Fruit fly (Drosophila melanogaster) whole organism, wandering third instar larva: ENCODE data around the gene CG11076.
A peak's percentile ranks its signal among the peaks of the same experiment; 100 is the strongest.

Experiments
- Abd-B ChIP-seq: fragments of >200 bp; optimal IDR thresholded peaks from 2 replicates; lab custom pipeline; 2017; ENCODE audit warnings: missing biosample characterization, missing genetic modification characterization
- CG32264 ChIP-seq: fragments of 200-800 bp; sonication (Bioruptor generic); optimal IDR thresholded peaks from 2 replicates; lab custom pipeline; 2016; ENCODE audit warnings: missing biosample characterization, missing genetic modification characterization
- CG9705 ChIP-seq: fragments of 200-800 bp; sonication (Bioruptor generic); optimal IDR thresholded peaks from 2 replicates; lab custom pipeline; 2018; ENCODE audit warnings: missing biosample characterization, mild to moderate bottlenecking, missing genetic modification characterization
- CrebA ChIP-seq: fragments of 200-800 bp; sonication (Bioruptor generic); optimal IDR thresholded peaks from 2 replicates; lab custom pipeline; 2016; ENCODE audit warnings: missing biosample characterization, mild to moderate bottlenecking, missing genetic modification characterization, borderline replicate concordance
- Dfd ChIP-seq: fragments of >200 bp; optimal IDR thresholded peaks from 2 replicates; lab custom pipeline; 2017; ENCODE audit warnings: missing biosample characterization, missing genetic modification characterization
- Dif ChIP-seq: fragments of 200-275, 200-300 bp; sonication (Bioruptor generic); optimal IDR thresholded peaks from 2 replicates; lab custom pipeline; 2018; ENCODE audit warnings: missing biosample characterization, missing genetic modification characterization; ENCODE audit not compliant: partially characterized antibody
- GATAd ChIP-seq: sonication (Bioruptor generic); optimal IDR thresholded peaks from 2 replicates; lab custom pipeline; 2016; ENCODE audit warnings: missing biosample characterization, missing genetic modification characterization
- HLH106 ChIP-seq: fragments of 200-800 bp; optimal IDR thresholded peaks from 3 replicates; lab custom pipeline; 2019; ENCODE audit warnings: missing biosample characterization, mild to moderate bottlenecking, missing genetic modification characterization, moderate library complexity
- Hnf4 ChIP-seq: fragments of 200-800 bp; sonication (Bioruptor generic); optimal IDR thresholded peaks from 2 replicates; lab custom pipeline; 2016; ENCODE audit warnings: missing biosample characterization, mild to moderate bottlenecking, missing genetic modification characterization
- Hr78 ChIP-seq: fragments of >200 bp; optimal IDR thresholded peaks from 2 replicates; lab custom pipeline; 2017; ENCODE audit warnings: missing biosample characterization, missing genetic modification characterization
- Hr83 ChIP-seq: fragments of 200-300 bp; sonication (Bioruptor generic); optimal IDR thresholded peaks from 2 replicates; lab custom pipeline; 2016; ENCODE audit warnings: missing biosample characterization, mild to moderate bottlenecking, missing genetic modification characterization, moderate library complexity; ENCODE audit not compliant: poor library complexity, severe bottlenecking
- Jra ChIP-seq: sonication (Bioruptor generic); optimal IDR thresholded peaks from 2 replicates; lab custom pipeline; 2016; ENCODE audit warnings: missing biosample characterization, missing genetic modification characterization
- Mio ChIP-seq: sonication (Bioruptor generic); optimal IDR thresholded peaks from 2 replicates; lab custom pipeline; 2016; ENCODE audit warnings: missing biosample characterization, missing genetic modification characterization
- Myc ChIP-seq: fragments of >200 bp; optimal IDR thresholded peaks from 2 replicates; lab custom pipeline; 2017
- N ChIP-seq: fragments of >200 bp; optimal IDR thresholded peaks from 2 replicates; lab custom pipeline; 2018; ENCODE audit warnings: missing biosample characterization, missing external identifiers, missing genetic modification characterization
- OdsH ChIP-seq: fragments of 200-800 bp; sonication (Bioruptor generic); optimal IDR thresholded peaks from 2 replicates; lab custom pipeline; 2016; ENCODE audit warnings: missing biosample characterization, mild to moderate bottlenecking, missing genetic modification characterization
- Rel ChIP-seq, 2 experiments: fragments of 200-800 bp; sonication (Bioruptor generic) in 1 of 2; optimal IDR thresholded peaks; 2 replicates in 1 of 2; 3 replicates in 1 of 2; lab custom pipeline; 2016 to 2019; ENCODE audit warnings: mild to moderate bottlenecking in 2 of 2, missing biosample characterization in 2 of 2, missing genetic modification characterization in 2 of 2, moderate library complexity in 1 of 2
- Sp1 ChIP-seq: fragments of 200-800 bp; sonication (Bioruptor generic); optimal IDR thresholded peaks from 3 replicates; lab custom pipeline; 2019; ENCODE audit warnings: missing biosample characterization, mild to moderate bottlenecking, missing genetic modification characterization, moderate library complexity
- Vsx2 ChIP-seq: fragments of 200-300, 225-300 bp; sonication (Bioruptor generic); optimal IDR thresholded peaks from 2 replicates; lab custom pipeline; 2018; ENCODE audit warnings: missing biosample characterization, missing genetic modification characterization; ENCODE audit not compliant: partially characterized antibody
- br ChIP-seq: fragments of 200-800 bp; sonication (Bioruptor generic); optimal IDR thresholded peaks from 2 replicates; lab custom pipeline; 2016; ENCODE audit warnings: missing biosample characterization, missing genetic modification characterization
- brk ChIP-seq: fragments of 200-800 bp; sonication (Bioruptor generic); optimal IDR thresholded peaks from 2 replicates; lab custom pipeline; 2016; ENCODE audit warnings: missing biosample characterization, mild to moderate bottlenecking, missing genetic modification characterization
- dl ChIP-seq, 2 experiments: fragments of 175-275, 200-275 bp in 1 of 2; fragments of 200-275 bp in 1 of 2; sonication (Bioruptor generic); optimal IDR thresholded peaks; lab custom pipeline; 2018; ENCODE audit warnings: mild to moderate bottlenecking in 2 of 2, missing biosample characterization in 2 of 2, missing genetic modification characterization in 2 of 2, moderate library complexity in 2 of 2; ENCODE audit not compliant: partially characterized antibody in 2 of 2, insufficient read depth in 1 of 2
- dmrt93B ChIP-seq: fragments of 200-800 bp; sonication (Bioruptor generic); optimal IDR thresholded peaks from 2 replicates; lab custom pipeline; 2018; ENCODE audit warnings: missing biosample characterization, mild to moderate bottlenecking, missing genetic modification characterization
- dsf ChIP-seq: sonication (Bioruptor generic); optimal IDR thresholded peaks from 2 replicates; lab custom pipeline; 2016; ENCODE audit warnings: missing biosample characterization, missing genetic modification characterization, borderline replicate concordance
- ey ChIP-seq: fragments of 200-800 bp; sonication (Bioruptor generic); optimal IDR thresholded peaks from 2 replicates; lab custom pipeline; 2016; ENCODE audit warnings: missing biosample characterization, missing genetic modification characterization
- foxo ChIP-seq, 2 experiments: fragments of 200-800 bp; sonication (Bioruptor generic); optimal IDR thresholded peaks; 2 replicates in 1 of 2; 3 replicates in 1 of 2; lab custom pipeline; 2016 to 2017; ENCODE audit warnings: missing biosample characterization in 2 of 2, missing genetic modification characterization in 2 of 2
- fru ChIP-seq: fragments of 200-800 bp; sonication (Bioruptor generic); optimal IDR thresholded peaks from 3 replicates; lab custom pipeline; 2016; ENCODE audit warnings: missing biosample characterization, mild to moderate bottlenecking, missing genetic modification characterization
- h ChIP-seq: fragments of 200-800 bp; sonication (Bioruptor generic); optimal IDR thresholded peaks from 3 replicates; lab custom pipeline; 2016; ENCODE audit warnings: missing biosample characterization, mild to moderate bottlenecking, missing genetic modification characterization
- jim ChIP-seq: fragments of 175-275, 200-325 bp; sonication (Bioruptor generic); optimal IDR thresholded peaks from 2 replicates; lab custom pipeline; 2016; ENCODE audit warnings: missing biosample characterization, mild to moderate bottlenecking, missing genetic modification characterization
- lola ChIP-seq: fragments of >200 bp; optimal IDR thresholded peaks from 2 replicates; lab custom pipeline; 2017; ENCODE audit warnings: missing biosample characterization, missing genetic modification characterization
- pan ChIP-seq: fragments of >200 bp; optimal IDR thresholded peaks from 2 replicates; lab custom pipeline; 2017
- psq ChIP-seq: fragments of 200-800 bp; sonication (Bioruptor generic); optimal IDR thresholded peaks from 3 replicates; lab custom pipeline; 2017; ENCODE audit warnings: missing biosample characterization, mild to moderate bottlenecking, missing genetic modification characterization, moderate library complexity
- rgr ChIP-seq: fragments of 200-800 bp; sonication (Bioruptor generic); optimal IDR thresholded peaks from 3 replicates; lab custom pipeline; 2016; ENCODE audit warnings: missing biosample characterization, mild to moderate bottlenecking, missing genetic modification characterization
- sage ChIP-seq: fragments of 200-800 bp; sonication (Bioruptor generic); optimal IDR thresholded peaks from 2 replicates; lab custom pipeline; 2016; ENCODE audit warnings: missing biosample characterization, mild to moderate bottlenecking, missing genetic modification characterization
- sv ChIP-seq: fragments of 200-800 bp; sonication (Bioruptor generic); optimal IDR thresholded peaks from 3 replicates; lab custom pipeline; 2016; ENCODE audit warnings: missing biosample characterization, missing genetic modification characterization
- tai ChIP-seq: sonication (Bioruptor generic); optimal IDR thresholded peaks from 2 replicates; lab custom pipeline; 2016; ENCODE audit warnings: missing biosample characterization, missing genetic modification characterization
- usp ChIP-seq: fragments of >200 bp; optimal IDR thresholded peaks from 2 replicates; lab custom pipeline; 2017; ENCODE audit warnings: missing biosample characterization, missing genetic modification characterization
- woc ChIP-seq: sonication (Bioruptor generic); optimal IDR thresholded peaks from 2 replicates; lab custom pipeline; 2016; ENCODE audit warnings: missing biosample characterization, mild to moderate bottlenecking, missing genetic modification characterization

Gene CG11076

dm6 chr4:1030692-1031110 lies 856 bp downstream of the CG11076 start (continued):
- TF ChIP-seq GATAd (GFP tag; lab: Kevin White, UChicago) (no peak), rgr (GFP tag; lab: Kevin White, UChicago) (peak; percentile 21), foxo (GFP tag; optimal IDR thresholded peaks at IDR 0.05; lab: Kevin White, UChicago) (peak in 1 of 2 experiments; percentile 17), psq (GFP tag; lab: Kevin White, UChicago) (no peak), jim (no peak), Mio (GFP tag; lab: Kevin White, UChicago) (no peak), h (GFP tag; lab: Kevin White, UChicago) (peak; percentile 4), ey (GFP tag; lab: Kevin White, UChicago) (no peak)

dm6 chr4:1029198-1029795 lies 2.3 kb downstream of the CG11076 start, which contains the start of gene Mpv17:
Gene Mpv17 (minus strand): TSS chr4:1029361.
- TF ChIP-seq dmrt93B (GFP tag; lab: Kevin White, UChicago): no peak
- TF ChIP-seq Abd-B: no peak
- peak; percentile 15 for TF ChIP-seq sage
- no peak for TF ChIP-seq Vsx2 (GFP tag; lab: Kevin White, UChicago)
- no peak for TF ChIP-seq sv (GFP tag; lab: Kevin White, UChicago)
- no peak for TF ChIP-seq Dif (GFP tag; lab: Kevin White, UChicago)
- TF ChIP-seq woc (GFP tag; lab: Kevin White, UChicago): peak; percentile 6
- no peak for TF ChIP-seq psq (GFP tag; lab: Kevin White, UChicago)
- no peak for TF ChIP-seq tai (GFP tag; lab: Kevin White, UChicago)
- peak; percentile 70 for TF ChIP-seq Hnf4 (GFP tag; lab: Kevin White, UChicago)
- no peak for TF ChIP-seq HLH106 (tag; lab: Kevin White, UChicago)
- no peak for TF ChIP-seq Dfd (GFP tag; lab: Kevin White, UChicago)
- no peak for TF ChIP-seq pan (lab: Kevin White, UChicago)
- peak; percentile 10 for TF ChIP-seq brk (GFP tag; lab: Kevin White, UChicago)
- peak; percentile 23 for TF ChIP-seq ey (GFP tag; lab: Kevin White, UChicago)
- no peak for TF ChIP-seq CG32264 (GFP tag; lab: Kevin White, UChicago)
- peak; percentile 34 for TF ChIP-seq h (GFP tag; lab: Kevin White, UChicago)
- no peak for TF ChIP-seq dl (GFP tag; optimal IDR thresholded peaks at IDR 0.05; lab: Kevin White, UChicago; ENCODE audit: insufficient read depth in 1 of 2, partially characterized antibody in 2 of 2)
- TF ChIP-seq jim: no peak
- peak in 1 of 2 experiments; percentile 36 for TF ChIP-seq foxo (GFP tag; optimal IDR thresholded peaks at IDR 0.05; lab: Kevin White, UChicago)
- TF ChIP-seq fru (GFP tag; lab: Kevin White, UChicago): peak; percentile 1
- TF ChIP-seq rgr (GFP tag; lab: Kevin White, UChicago): peak; percentile 45
- TF ChIP-seq, all 38 proteins: peak for 9

- TF ChIP-seq Dif (GFP tag; lab: Kevin White, UChicago) (no peak), OdsH (peak; percentile 7), CG32264 (GFP tag; lab: Kevin White, UChicago) (peak; percentile 25), Abd-B (no peak), usp (GFP tag; lab: Kevin White, UChicago) (no peak), CG9705 (GFP tag; lab: Kevin White, UChicago) (peak; percentile 85), Sp1 (GFP tag; lab: Kevin White, UChicago) (peak; percentile 82), dmrt93B (GFP tag; lab: Kevin White, UChicago) (peak; percentile 86), Mio (GFP tag; lab: Kevin White, UChicago) (no peak), HLH106 (tag; lab: Kevin White, UChicago) (peak; percentile 92), pan (lab: Kevin White, UChicago) (no peak), br (GFP tag; lab: Kevin White, UChicago) (peak; percentile 26), tai (GFP tag; lab: Kevin White, UChicago) (peak; percentile 59), Vsx2 (GFP tag; lab: Kevin White, UChicago) (no peak), GATAd (GFP tag; lab: Kevin White, UChicago) (peak; percentile 19), psq (GFP tag; lab: Kevin White, UChicago) (peak; percentile 54), dsf (GFP tag; lab: Kevin White, UChicago) (no peak), Myc (peak; percentile 17), Hnf4 (GFP tag; lab: Kevin White, UChicago) (peak; percentile 67), sv (GFP tag; lab: Kevin White, UChicago) (peak; percentile 69), Rel (GFP tag; optimal IDR thresholded peaks at IDR 0.05; lab: Kevin White, UChicago) (no peak), Rel (tag; optimal IDR thresholded peaks at IDR 0.05; lab: Kevin White, UChicago) (peak; percentile 26), jim (no peak), foxo (GFP tag; optimal IDR thresholded peaks at IDR 0.05; lab: Kevin White, UChicago) (peak in 1 of 2 experiments; percentile 73), ey (GFP tag; lab: Kevin White, UChicago) (peak; percentile 63), Dfd (GFP tag; lab: Kevin White, UChicago) (peak; percentile 58), rgr (GFP tag; lab: Kevin White, UChicago) (peak; percentile 66), Jra (GFP tag; lab: Kevin White, UChicago) (no peak), CrebA (GFP tag; lab: Kevin White, UChicago) (no peak), h (GFP tag; lab: Kevin White, UChicago) (peak; percentile 39), Hr78 (no peak), brk (GFP tag; lab: Kevin White, UChicago) (no peak), woc (GFP tag; lab: Kevin White, UChicago) (peak; percentile 53), lola (GFP tag; lab: Kevin White, UChicago) (peak; percentile 76), fru (GFP tag; lab: Kevin White, UChicago) (peak; percentile 42), Hr83 (GFP tag; lab: Kevin White, UChicago) (no peak), N (peak; percentile 94), dl (GFP tag; optimal IDR thresholded peaks at IDR 0.05; lab: Kevin White, UChicago; ENCODE audit: insufficient read depth in 1 of 2, partially characterized antibody in 2 of 2) (no peak)
Measured at dm6 chr4:1026806-1027431, 4.6 kb downstream of the CG11076 start, which contains the start of gene PlexA. Gene PlexA (minus strand): TSS chr4:1027101.
